Fruit fly (Drosophila melanogaster): ENCODE data around the gene CG17839.

dm6 chr3L:14782626-14783362 lies 22.1 kb upstream of the CG17839 start:
- TF ChIP-seq CG7101 (tag; optimal IDR thresholded peaks at IDR 0.05) (no peak), Crg-1 (GFP tag; optimal IDR thresholded peaks at IDR 0.05) (no peak)

Data from whole organism, adult.